Fruit fly (Drosophila melanogaster) whole organism, embryonic: Measurements from ENCODE around the gene Sec13.

Experiments used
- Ada2b ChIP-seq: fragments of 200-800 bp; sonication (Bioruptor generic); IDR thresholded peaks from 2 replicates; pipeline ENCODE4 v1.3.6; 2022; ENCODE audit warnings: missing biosample characterization, missing genetic modification characterization
- CG10321 ChIP-seq: fragments of 200-800 bp; sonication (Bioruptor generic); IDR thresholded peaks from 2 replicates; pipeline ENCODE4 v1.3.6; 2022; ENCODE audit warnings: missing biosample characterization, missing genetic modification characterization
- CG12071 ChIP-seq: fragments of 200-800 bp; sonication (Bioruptor generic); optimal IDR thresholded peaks from 3 replicates; lab custom pipeline; 2018; ENCODE audit warnings: missing biosample characterization, mild to moderate bottlenecking, missing genetic modification characterization
- CG12299 ChIP-seq: fragments of 200-800 bp; sonication (Bioruptor generic); optimal IDR thresholded peaks from 2 replicates; lab custom pipeline; 2018; ENCODE audit warnings: missing biosample characterization, mild to moderate bottlenecking, missing genetic modification characterization
- CG13287 ChIP-seq: fragments of 200-800 bp; sonication (Bioruptor generic); IDR thresholded peaks from 2 replicates; pipeline ENCODE4 v1.3.6; 2022; ENCODE audit warnings: missing biosample characterization, missing genetic modification characterization; ENCODE audit not compliant: partially characterized antibody
- CG13775 ChIP-seq: fragments of 200-800 bp; sonication (Bioruptor generic); optimal IDR thresholded peaks from 3 replicates; lab custom pipeline; 2017; ENCODE audit warnings: missing biosample characterization, mild to moderate bottlenecking, missing genetic modification characterization
- CG14860 ChIP-seq: fragments of 200-800 bp; sonication (Bioruptor generic); IDR thresholded peaks from 3 replicates; pipeline ENCODE4 v1.3.6; 2022; ENCODE audit warnings: missing biosample characterization, missing genetic modification characterization; ENCODE audit not compliant: partially characterized antibody
- CG17186 ChIP-seq: fragments of 200-800 bp; sonication (Bioruptor generic); optimal IDR thresholded peaks from 3 replicates; lab custom pipeline; 2017; ENCODE audit warnings: missing biosample characterization, missing genetic modification reagents, missing genetic modification characterization
- CG17802 ChIP-seq: fragments of 200-800 bp; sonication (Bioruptor generic); optimal IDR thresholded peaks from 2 replicates; lab custom pipeline; 2018; ENCODE audit warnings: missing biosample characterization, mild to moderate bottlenecking, missing genetic modification characterization, moderate library complexity
- CG18619 ChIP-seq: fragments of 200-800 bp; sonication (Bioruptor generic); optimal IDR thresholded peaks from 3 replicates; lab custom pipeline; 2017; ENCODE audit warnings: missing biosample characterization, mild to moderate bottlenecking, missing genetic modification characterization
- CG2875 ChIP-seq: fragments of 200-800 bp; sonication (Bioruptor generic); optimal IDR thresholded peaks from 2 replicates; lab custom pipeline; 2017; ENCODE audit warnings: missing biosample characterization, mild to moderate bottlenecking, missing genetic modification characterization, missing genetic modification reagents
- CG30020 ChIP-seq: fragments of 200-800 bp; optimal IDR thresholded peaks from 2 replicates; lab custom pipeline; 2019; ENCODE audit warnings: missing biosample characterization, mild to moderate bottlenecking, missing genetic modification characterization, moderate library complexity
- CG30431 ChIP-seq: fragments of 200-800 bp; sonication (Bioruptor generic); optimal IDR thresholded peaks from 2 replicates; lab custom pipeline; 2017; ENCODE audit warnings: missing biosample characterization, missing genetic modification characterization
- CG31388 ChIP-seq: fragments of 200-800 bp; sonication (Bioruptor generic); optimal IDR thresholded peaks from 2 replicates; lab custom pipeline; 2016; ENCODE audit warnings: missing biosample characterization, missing genetic modification characterization
- CG31441 ChIP-seq: fragments of 200-800 bp; sonication (Bioruptor generic); IDR thresholded peaks from 2 replicates; pipeline ENCODE4 v1.3.6; 2022; ENCODE audit warnings: missing biosample characterization, missing genetic modification characterization
- CG33213 ChIP-seq: fragments of 200-800 bp; sonication (Bioruptor generic); optimal IDR thresholded peaks from 3 replicates; lab custom pipeline; 2016; ENCODE audit warnings: missing biosample characterization, missing genetic modification characterization
- CG34422 ChIP-seq: fragments of 200-800 bp; sonication (Bioruptor generic); IDR thresholded peaks from 3 replicates; pipeline ENCODE4 v1.3.6; 2022; ENCODE audit warnings: missing biosample characterization, missing genetic modification characterization
- CG6254 ChIP-seq: fragments of 200-800 bp; sonication (Bioruptor generic); optimal IDR thresholded peaks from 3 replicates; lab custom pipeline; 2017; ENCODE audit warnings: mild to moderate bottlenecking, missing biosample characterization, missing genetic modification reagents, missing genetic modification characterization
- CG6272 ChIP-seq: fragments of 200-800 bp; sonication (Bioruptor generic); IDR thresholded peaks from 2 replicates; pipeline ENCODE4 v1.3.6; 2022; ENCODE audit warnings: missing biosample characterization, missing genetic modification characterization
- Dad ChIP-seq: fragments of 200-800 bp; sonication (Bioruptor generic); optimal IDR thresholded peaks from 3 replicates; lab custom pipeline; 2016; ENCODE audit warnings: missing biosample characterization, missing genetic modification characterization
- Deaf1 ChIP-seq: fragments of 200-800 bp; optimal IDR thresholded peaks from 3 replicates; lab custom pipeline; 2019; ENCODE audit warnings: missing biosample characterization, mild to moderate bottlenecking, missing genetic modification characterization, moderate library complexity
- Dll ChIP-seq: fragments of 200-800 bp; sonication (Bioruptor generic); IDR thresholded peaks from 4 replicates; pipeline ENCODE4 v1.3.6; 2022; ENCODE audit warnings: missing biosample characterization, missing genetic modification characterization; ENCODE audit not compliant: partially characterized antibody
- Eip74EF ChIP-seq, 2 experiments: fragments of 200-800 bp in 1 of 2; fragments of >200 bp in 1 of 2; sonication (Bioruptor generic) in 1 of 2; optimal IDR thresholded peaks; 2 replicates each; lab custom pipeline; 2017 to 2019; ENCODE audit warnings: missing biosample characterization in 2 of 2, missing genetic modification characterization in 2 of 2, mild to moderate bottlenecking in 1 of 2, moderate library complexity in 1 of 2
- HLHmδ ChIP-seq: fragments of 200-800 bp; sonication (Bioruptor generic); optimal IDR thresholded peaks from 2 replicates; lab custom pipeline; 2018; ENCODE audit warnings: missing biosample characterization, mild to moderate bottlenecking, missing genetic modification characterization, moderate library complexity
- Kr ChIP-seq: fragments of 200-800 bp; sonication (Bioruptor generic); optimal IDR thresholded peaks from 2 replicates; lab custom pipeline; 2017; ENCODE audit warnings: missing biosample characterization, mild to moderate bottlenecking, missing genetic modification characterization
- Sox102F ChIP-seq: fragments of 200-800 bp; sonication (Bioruptor generic); optimal IDR thresholded peaks from 2 replicates; lab custom pipeline; 2018; ENCODE audit warnings: missing biosample characterization, mild to moderate bottlenecking, missing genetic modification characterization, moderate library complexity
- Stat92E ChIP-seq, 3 experiments: fragments of >200 bp in 2 of 3; fragments of 200-800 bp in 1 of 3; sonication (Bioruptor generic) in 1 of 3; optimal IDR thresholded peaks; 2 replicates each; lab custom pipeline; 2017 to 2019; ENCODE audit warnings: missing biosample characterization in 3 of 3, missing genetic modification characterization in 3 of 3, mild to moderate bottlenecking in 1 of 3, moderate library complexity in 1 of 3
- TFAM ChIP-seq: fragments of 200-800 bp; sonication (Bioruptor generic); optimal IDR thresholded peaks from 2 replicates; lab custom pipeline; 2017; ENCODE audit warnings: missing biosample characterization, missing genetic modification characterization, inconsistent platforms
- Tbp ChIP-seq: fragments of >200 bp; optimal IDR thresholded peaks from 2 replicates; lab custom pipeline; 2018; ENCODE audit warnings: missing biosample characterization, missing genetic modification characterization
- Trl ChIP-seq, 3 experiments: fragments of >200 bp in 2 of 3; fragments of 200-800 bp in 1 of 3; sonication (Bioruptor generic) in 1 of 3; optimal IDR thresholded peaks; 2 replicates in 1 of 3; 3 replicates in 2 of 3; lab custom pipeline; 2016 to 2017; ENCODE audit warnings: missing biosample characterization in 1 of 3, missing genetic modification characterization in 1 of 3
- br ChIP-seq: fragments of >200 bp; optimal IDR thresholded peaks from 2 replicates; lab custom pipeline; 2017
- cato ChIP-seq: fragments of 200-800 bp; sonication (Bioruptor generic); optimal IDR thresholded peaks from 2 replicates; lab custom pipeline; 2016; ENCODE audit warnings: missing biosample characterization, missing genetic modification characterization, borderline replicate concordance
- caup ChIP-seq: fragments of 200-800 bp; sonication (Bioruptor generic); optimal IDR thresholded peaks from 3 replicates; lab custom pipeline; 2017; ENCODE audit warnings: missing biosample characterization, mild to moderate bottlenecking, missing genetic modification characterization, moderate library complexity; ENCODE audit not compliant: severe bottlenecking
- chinmo ChIP-seq: fragments of 200-800 bp; sonication (Bioruptor generic); IDR thresholded peaks from 4 replicates; pipeline ENCODE4 v1.3.6; 2022; ENCODE audit warnings: missing biosample characterization, missing genetic modification characterization; ENCODE audit not compliant: partially characterized antibody
- danr ChIP-seq: fragments of 200-800 bp; sonication (Bioruptor generic); IDR thresholded peaks from 2 replicates; pipeline ENCODE4 v1.3.6; 2022; ENCODE audit warnings: missing biosample characterization, missing genetic modification characterization
- disco-r ChIP-seq: fragments of 200-800 bp; sonication (Bioruptor generic); optimal IDR thresholded peaks from 2 replicates; lab custom pipeline; 2016; ENCODE audit warnings: missing biosample characterization, missing genetic modification characterization
- eyg ChIP-seq: fragments of 200-800 bp; sonication (Bioruptor generic); optimal IDR thresholded peaks from 3 replicates; lab custom pipeline; 2016; ENCODE audit warnings: missing biosample characterization, missing genetic modification characterization
- fu2 ChIP-seq: fragments of 200-800 bp; sonication (Bioruptor generic); optimal IDR thresholded peaks from 2 replicates; lab custom pipeline; 2016; ENCODE audit warnings: missing biosample characterization, missing genetic modification characterization
- inv ChIP-seq: fragments of 200-800 bp; sonication (Bioruptor generic); IDR thresholded peaks from 2 replicates; pipeline ENCODE4 v1.3.6; 2022; ENCODE audit warnings: missing biosample characterization, missing genetic modification characterization; ENCODE audit not compliant: partially characterized antibody
- jumu ChIP-seq: fragments of 200-800 bp; sonication (Bioruptor generic); optimal IDR thresholded peaks from 3 replicates; lab custom pipeline; 2016; ENCODE audit warnings: missing biosample characterization, missing genetic modification characterization
- oc ChIP-seq: fragments of 200-800 bp; sonication (Bioruptor generic); optimal IDR thresholded peaks from 2 replicates; lab custom pipeline; 2018; ENCODE audit warnings: missing biosample characterization, mild to moderate bottlenecking, missing genetic modification characterization, moderate library complexity
- psq ChIP-seq: fragments of 200-800 bp; sonication (Bioruptor generic); optimal IDR thresholded peaks from 2 replicates; lab custom pipeline; 2017; ENCODE audit warnings: missing biosample characterization, missing genetic modification characterization
- slp2 ChIP-seq: fragments of 200-800 bp; sonication (Bioruptor generic); optimal IDR thresholded peaks from 2 replicates; lab custom pipeline; 2016; ENCODE audit warnings: missing biosample characterization, missing genetic modification characterization
- sug ChIP-seq: fragments of 200-800 bp; optimal IDR thresholded peaks from 2 replicates; lab custom pipeline; 2019; ENCODE audit warnings: missing biosample characterization, mild to moderate bottlenecking, missing genetic modification characterization, moderate library complexity
- tap ChIP-seq: fragments of 200-800 bp; optimal IDR thresholded peaks from 3 replicates; lab custom pipeline; 2019; ENCODE audit warnings: missing biosample characterization, mild to moderate bottlenecking, missing genetic modification characterization, moderate library complexity
- tgo ChIP-seq: fragments of 200-800 bp; sonication (Bioruptor generic); IDR thresholded peaks from 3 replicates; pipeline ENCODE4 v1.3.6; 2022; ENCODE audit warnings: missing biosample characterization, missing genetic modification characterization
- tna ChIP-seq: fragments of 200-800 bp; sonication (Bioruptor generic); IDR thresholded peaks from 2 replicates; pipeline ENCODE4 v1.3.6; 2022; ENCODE audit warnings: missing biosample characterization, missing genetic modification characterization; ENCODE audit not compliant: partially characterized antibody
- unpg ChIP-seq: fragments of 200-800 bp; sonication (Bioruptor generic); optimal IDR thresholded peaks from 3 replicates; lab custom pipeline; 2018; ENCODE audit warnings: missing biosample characterization, mild to moderate bottlenecking, missing genetic modification characterization, moderate library complexity
- z ChIP-seq: fragments of 200-800 bp; sonication (Bioruptor generic); IDR thresholded peaks from 3 replicates; pipeline ENCODE4 v1.3.6; 2022; ENCODE audit warnings: missing biosample characterization, missing genetic modification characterization

Gene Sec13

dm6 chr3R:23326292-23326691 is 29.8 kb upstream of the Sec13 start (continued):
- TF ChIP-seq Trl (optimal IDR thresholded peaks at IDR 0.05; lab: Kevin White, UChicago): no peak
- TF ChIP-seq Trl (GFP tag; optimal IDR thresholded peaks at IDR 0.05; lab: Kevin White, UChicago): peak; percentile 89
- TF ChIP-seq CG30431 (GFP tag; lab: Kevin White, UChicago): peak; percentile 80
- TF ChIP-seq CG31441 (GFP tag; lab: Robert Waterston, UW): peak; percentile 89
- peak; percentile 72 for TF ChIP-seq CG17802 (tag; lab: Kevin White, UChicago)
- peak; percentile 78 for TF ChIP-seq disco-r (GFP tag; lab: Kevin White, UChicago)
- peak; percentile 82 for TF ChIP-seq tap (tag; lab: Kevin White, UChicago)
- TF ChIP-seq danr: peak; percentile 53; the same call in 1 of the 2 replicates
- peak; percentile 71 for TF ChIP-seq fu2 (GFP tag; lab: Kevin White, UChicago)
- TF ChIP-seq Sox102F (GFP tag; lab: Kevin White, UChicago): peak; percentile 78
- TF ChIP-seq CG13287 (GFP tag; lab: Robert Waterston, UW): no peak
- peak; percentile 71 for TF ChIP-seq caup (GFP tag; lab: Kevin White, UChicago)
- peak; percentile 77 for TF ChIP-seq tgo (GFP tag; lab: Robert Waterston, UW)
- no peak for TF ChIP-seq Kr (GFP tag; lab: Kevin White, UChicago)
- TF ChIP-seq TFAM (GFP tag; lab: Kevin White, UChicago): peak; percentile 3
- TF ChIP-seq slp2 (GFP tag; lab: Kevin White, UChicago): peak; percentile 84
- TF ChIP-seq chinmo (GFP tag; lab: Robert Waterston, UW): no peak
- peak; percentile 77 for TF ChIP-seq cato
- TF ChIP-seq z (GFP tag; lab: Robert Waterston, UW): no peak
- TF ChIP-seq Dll (GFP tag; lab: Robert Waterston, UW): no peak
- no peak for TF ChIP-seq HLHmδ (GFP tag; lab: Kevin White, UChicago)
- peak; percentile 73 for TF ChIP-seq CG12071 (GFP tag; lab: Kevin White, UChicago)
- TF ChIP-seq tna: no peak
- no peak for TF ChIP-seq inv (GFP tag; lab: Robert Waterston, UW)
- TF ChIP-seq CG30020 (tag; lab: Kevin White, UChicago): no peak
- peak; percentile 89 for TF ChIP-seq CG34422
- TF ChIP-seq CG6254: peak; percentile 84
- peak; percentile 81 for TF ChIP-seq Dad (GFP tag; lab: Kevin White, UChicago)
- peak; percentile 90 for TF ChIP-seq unpg (GFP tag; lab: Kevin White, UChicago)
- TF ChIP-seq Eip74EF (GFP tag; optimal IDR thresholded peaks at IDR 0.05; lab: Kevin White, UChicago): peak in 1 of 2 experiments; percentile 70
- TF ChIP-seq sug (tag; lab: Kevin White, UChicago): no peak
- peak; percentile 68 for TF ChIP-seq Deaf1 (tag; lab: Kevin White, UChicago)
- peak; percentile 50; the same call in 1 of the 2 replicates for TF ChIP-seq CG10321 (GFP tag; lab: Robert Waterston, UW)
- TF ChIP-seq CG13775 (GFP tag; lab: Kevin White, UChicago): peak; percentile 82
- no peak for TF ChIP-seq Tbp (GFP tag; lab: Kevin White, UChicago)
- peak; percentile 66 for TF ChIP-seq CG12299 (tag; lab: Kevin White, UChicago)
- peak; percentile 83 for TF ChIP-seq jumu
- peak; percentile 53 for TF ChIP-seq CG17186
- peak; percentile 67 for TF ChIP-seq Ada2b (GFP tag; lab: Robert Waterston, UW)
- TF ChIP-seq Stat92E (GFP tag; optimal IDR thresholded peaks at IDR 0.05; lab: Kevin White, UChicago): peak in 1 of 3 experiments; percentile 69
- peak; percentile 69 for TF ChIP-seq CG18619 (GFP tag; lab: Kevin White, UChicago)
- TF ChIP-seq CG14860: no peak
- TF ChIP-seq psq: peak; percentile 56
- peak; percentile 72 for TF ChIP-seq oc (tag; lab: Kevin White, UChicago)
- peak; percentile 56 for TF ChIP-seq CG31388 (GFP tag; lab: Kevin White, UChicago)
- TF ChIP-seq CG6272 (GFP tag; lab: Robert Waterston, UW): peak; percentile 51; the same call in 1 of the 2 replicates
- peak; percentile 71 for TF ChIP-seq eyg
- peak; percentile 83 for TF ChIP-seq CG33213 (GFP tag; lab: Kevin White, UChicago)
- TF ChIP-seq br: no peak
- TF ChIP-seq CG2875 (GFP tag; lab: Kevin White, UChicago): peak; percentile 82
